Worm (Caenorhabditis elegans) whole organism, L1 larva: Measurements from ENCODE around the gene F09B12.3.

ENCODE experiments used
- hlh-4 ChIP-seq: sonication (generic microtip); optimal IDR thresholded peaks from 2 replicates; lab custom pipeline; 2016; ENCODE audit warnings: mild to moderate bottlenecking, missing genetic modification characterization, missing compliant biosample characterization
- nhr-237 ChIP-seq: fragments of 150-350 bp; optimal IDR thresholded peaks from 2 replicates; lab custom pipeline; 2014; ENCODE audit warnings: missing biosample characterization, missing genetic modification characterization
- snu-23 ChIP-seq: sonication (generic microtip); optimal IDR thresholded peaks from 2 replicates; lab custom pipeline; 2016; ENCODE audit warnings: missing genetic modification characterization, missing compliant biosample characterization
- swsn-7 ChIP-seq: sonication (generic microtip); optimal IDR thresholded peaks from 2 replicates; lab custom pipeline; 2016; ENCODE audit warnings: missing genetic modification characterization, missing compliant biosample characterization
- ztf-4 ChIP-seq: fragments of 150-350 bp; optimal IDR thresholded peaks from 2 replicates; lab custom pipeline; 2014; ENCODE audit warnings: missing biosample characterization, missing genetic modification characterization

DNA sequence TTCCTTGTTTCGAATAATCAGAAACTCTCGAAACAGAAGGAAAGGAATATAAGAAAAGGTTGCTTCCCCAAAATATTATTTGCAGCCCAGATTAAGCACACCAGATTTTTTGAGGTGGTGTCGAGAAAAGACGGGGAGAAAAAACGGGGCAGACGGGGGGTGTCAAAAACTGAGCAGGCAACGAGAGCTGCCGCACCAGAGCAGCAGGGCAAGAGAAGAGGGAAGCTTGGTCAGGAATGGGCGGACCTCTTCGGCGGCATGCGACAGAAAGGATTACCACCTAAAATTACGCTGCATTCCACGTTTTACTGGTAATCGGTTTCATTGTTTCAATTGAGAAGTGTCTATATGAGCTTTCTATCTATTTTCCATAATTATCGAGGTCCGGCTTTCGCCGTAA, 34.3 kb upstream of the F09B12.3 start:
- no peak for TF ChIP-seq ztf-4 (tag; lab: Kevin White, UChicago)
- TF ChIP-seq nhr-237 (tag; lab: Kevin White, UChicago): no peak
- TF ChIP-seq snu-23 (GFP tag; lab: Kevin White, UChicago): no peak
- TF ChIP-seq swsn-7: no peak
- no peak for TF ChIP-seq hlh-4 (tag; lab: Kevin White, UChicago)
